Worm (Caenorhabditis elegans): ENCODE results near the gene dmd-3.

DNA sequence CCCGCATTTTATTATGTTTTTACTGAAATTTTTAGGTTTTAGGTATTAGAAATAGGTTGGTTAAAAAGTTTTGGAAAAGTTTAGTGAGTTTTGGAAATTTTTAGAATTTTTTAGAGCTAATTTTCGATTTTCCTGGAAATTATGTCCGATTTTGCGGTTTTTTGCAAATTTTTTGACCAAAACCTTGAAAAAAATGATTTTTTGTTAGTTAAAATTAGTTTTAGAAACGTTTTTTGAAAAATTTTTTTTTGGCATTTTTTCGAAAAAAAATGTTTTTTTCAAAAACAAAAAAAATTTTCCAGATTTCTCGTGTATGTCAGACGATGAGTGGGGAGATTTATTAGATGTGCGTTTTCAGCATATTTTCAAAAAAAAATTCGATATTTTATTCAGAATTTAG lies 30.3 kb downstream of the dmd-3 start, which contains the start of gene dyf-19:
- TF ChIP-seq pha-4 (tag; optimal IDR thresholded peaks at IDR 0.05), result no peak
- no peak for TF ChIP-seq fkh-10 (GFP tag; optimal IDR thresholded peaks at IDR 0.05)
- TF ChIP-seq ceh-34 (tag; optimal IDR thresholded peaks at IDR 0.05), result no peak
- TF ChIP-seq sox-4 (tag; optimal IDR thresholded peaks at IDR 0.05), result no peak
- no peak for TF ChIP-seq nhr-11 (tag; optimal IDR thresholded peaks at IDR 0.05)
- no peak for TF ChIP-seq npax-4 (tag; optimal IDR thresholded peaks at IDR 0.05)
- no peak for TF ChIP-seq ahr-1 (tag; optimal IDR thresholded peaks at IDR 0.05)
- no peak for TF ChIP-seq ets-4 (tag; optimal IDR thresholded peaks at IDR 0.05)

Measured in whole organism, late embryonic.